Worm (Caenorhabditis elegans) whole organism, L1 larva: ENCODE measurements around the gene znf-622.
A peak's percentile ranks its signal among the peaks of the same experiment; 100 is the strongest.

Experiments
- C16A3.4 ChIP-seq: fragments of 150-350 bp; optimal IDR thresholded peaks from 2 replicates; lab custom pipeline; 2014; ENCODE audit warnings: missing biosample characterization, missing genetic modification characterization
- F16B12.6 ChIP-seq: fragments of 150-350 bp; optimal IDR thresholded peaks from 2 replicates; lab custom pipeline; 2014; ENCODE audit warnings: missing biosample characterization, missing genetic modification characterization
- Y116A8C.19 ChIP-seq: sonication (generic microtip); optimal IDR thresholded peaks from 2 replicates; lab custom pipeline; 2016; ENCODE audit warnings: missing compliant biosample characterization, missing genetic modification characterization, borderline replicate concordance
- alr-1 ChIP-seq: fragments of 200-800 bp; sonication (Bioruptor generic); optimal IDR thresholded peaks from 2 replicates; lab custom pipeline; 2018; ENCODE audit warnings: borderline replicate concordance, mild to moderate bottlenecking, missing genetic modification characterization, missing compliant biosample characterization
- blmp-1 ChIP-seq: fragments of 150-350 bp; optimal IDR thresholded peaks from 2 replicates; lab custom pipeline; 2014; ENCODE audit warnings: missing biosample characterization, missing genetic modification characterization
- ceh-8 ChIP-seq: fragments of 200-800 bp; sonication (Bioruptor generic); optimal IDR thresholded peaks from 2 replicates; lab custom pipeline; 2018; ENCODE audit warnings: mild to moderate bottlenecking, missing genetic modification characterization, moderate library complexity, missing compliant biosample characterization
- ceh-88 ChIP-seq: fragments of 200-800 bp; sonication (Bioruptor generic); IDR thresholded peaks from 2 replicates; pipeline ENCODE4 v1.3.6; 2022; ENCODE audit warnings: missing genetic modification characterization, missing compliant biosample characterization
- ces-1 ChIP-seq: fragments of 150-350 bp; optimal IDR thresholded peaks from 2 replicates; lab custom pipeline; 2014; ENCODE audit warnings: missing biosample characterization, missing genetic modification reagents, missing genetic modification characterization
- dpl-1 ChIP-seq, 3 experiments: fragments of 150-350 bp in 2 of 3; sonication (generic microtip) in 1 of 3; optimal IDR thresholded peaks; 2 replicates each; lab custom pipeline; 2014 to 2017; ENCODE audit warnings: missing biosample characterization in 3 of 3, missing genetic modification characterization in 3 of 3, missing genetic modification reagents in 3 of 3
- dsc-1 ChIP-seq: sonication (generic microtip); optimal IDR thresholded peaks from 2 replicates; lab custom pipeline; 2016; ENCODE audit warnings: mild to moderate bottlenecking, missing genetic modification characterization, missing compliant biosample characterization
- efl-1 ChIP-seq, 4 experiments: fragments of 150-350 bp; optimal IDR thresholded peaks in 3 of 4; peaks in 1 of 4; 1 replicate in 1 of 4; 2 replicates in 3 of 4; lab custom pipeline; 2014; ENCODE audit warnings: missing biosample characterization in 2 of 4, missing genetic modification characterization in 2 of 4, missing genetic modification reagents in 2 of 4
- efl-3 ChIP-seq: fragments of 200-800 bp; sonication (Bioruptor generic); optimal IDR thresholded peaks from 2 replicates; lab custom pipeline; 2018; ENCODE audit warnings: mild to moderate bottlenecking, missing genetic modification characterization, missing compliant biosample characterization
- elt-3 ChIP-seq, 6 experiments: fragments of 150-350 bp in 1 of 6; sonication (generic microtip); optimal IDR thresholded peaks; 2 replicates each; lab custom pipeline; 2017 to 2018; ENCODE audit warnings: missing biosample characterization in 6 of 6, missing genetic modification characterization in 6 of 6, inconsistent platforms in 1 of 6
- fkh-4 ChIP-seq: sonication (generic microtip); optimal IDR thresholded peaks from 2 replicates; lab custom pipeline; 2016; ENCODE audit warnings: missing compliant biosample characterization, missing genetic modification characterization, borderline replicate concordance
- fkh-8 ChIP-seq: sonication (generic microtip); optimal IDR thresholded peaks from 2 replicates; lab custom pipeline; 2016; ENCODE audit warnings: mild to moderate bottlenecking, missing genetic modification characterization, missing compliant biosample characterization
- hlh-4 ChIP-seq: sonication (generic microtip); optimal IDR thresholded peaks from 2 replicates; lab custom pipeline; 2016; ENCODE audit warnings: mild to moderate bottlenecking, missing genetic modification characterization, missing compliant biosample characterization
- irx-1 ChIP-seq: sonication (generic microtip); optimal IDR thresholded peaks from 2 replicates; lab custom pipeline; 2016; ENCODE audit warnings: missing genetic modification characterization, missing compliant biosample characterization
- jun-1 ChIP-seq: fragments of 150-350 bp; optimal IDR thresholded peaks from 2 replicates; lab custom pipeline; 2014; ENCODE audit warnings: missing biosample characterization, missing genetic modification reagents, missing genetic modification characterization
- lin-14 ChIP-seq: fragments of 200-800 bp; sonication (Bioruptor generic); optimal IDR thresholded peaks from 2 replicates; lab custom pipeline; 2018; ENCODE audit warnings: mild to moderate bottlenecking, missing genetic modification characterization, moderate library complexity, missing compliant biosample characterization
- lin-35 ChIP-seq, 2 experiments: fragments of 150-350 bp; optimal IDR thresholded peaks; 2 replicates each; lab custom pipeline; 2014; ENCODE audit warnings: missing biosample characterization in 2 of 2, missing genetic modification characterization in 2 of 2, missing genetic modification reagents in 2 of 2
- lir-3 ChIP-seq: sonication (generic microtip); optimal IDR thresholded peaks from 2 replicates; lab custom pipeline; 2016; ENCODE audit warnings: mild to moderate bottlenecking, missing genetic modification characterization, moderate library complexity, missing compliant biosample characterization; ENCODE audit not compliant: poor library complexity
- mab-9 ChIP-seq: fragments of 200-800 bp; sonication (Bioruptor generic); IDR thresholded peaks from 2 replicates; pipeline ENCODE4 v1.3.6; 2022; ENCODE audit warnings: missing genetic modification reagents, missing genetic modification characterization, missing compliant biosample characterization
- mdl-1 ChIP-seq, 2 experiments: fragments of 150-350 bp; optimal IDR thresholded peaks; 2 replicates each; lab custom pipeline; 2014 to 2017; ENCODE audit warnings: missing biosample characterization in 2 of 2, missing genetic modification characterization in 2 of 2, inconsistent platforms in 1 of 2
- mef-2 ChIP-seq: fragments of 150-350 bp; optimal IDR thresholded peaks from 2 replicates; lab custom pipeline; 2014; ENCODE audit warnings: missing biosample characterization, missing genetic modification characterization
- nhr-11 ChIP-seq: fragments of 150-350 bp; optimal IDR thresholded peaks from 2 replicates; lab custom pipeline; 2014; ENCODE audit warnings: missing biosample characterization, missing genetic modification characterization
- nhr-12 ChIP-seq: sonication (generic microtip); optimal IDR thresholded peaks from 2 replicates; lab custom pipeline; 2017; ENCODE audit warnings: missing biosample characterization, missing genetic modification characterization
- nhr-19 ChIP-seq: fragments of 200-800 bp; sonication (Bioruptor generic); conservative IDR thresholded peaks from 2 replicates; pipeline ENCODE4 v1.3.6; 2022; ENCODE audit warnings: missing genetic modification characterization, missing compliant biosample characterization
- nhr-20 ChIP-seq: sonication (generic microtip); optimal IDR thresholded peaks from 2 replicates; lab custom pipeline; 2016; ENCODE audit warnings: mild to moderate bottlenecking, missing genetic modification characterization, missing compliant biosample characterization
- nhr-237 ChIP-seq: fragments of 150-350 bp; optimal IDR thresholded peaks from 2 replicates; lab custom pipeline; 2014; ENCODE audit warnings: missing biosample characterization, missing genetic modification characterization
- nhr-71 ChIP-seq: sonication (generic microtip); optimal IDR thresholded peaks from 2 replicates; lab custom pipeline; 2016; ENCODE audit warnings: mild to moderate bottlenecking, missing genetic modification characterization, moderate library complexity, missing compliant biosample characterization
- nhr-77 ChIP-seq: fragments of 150-350 bp; optimal IDR thresholded peaks from 2 replicates; lab custom pipeline; 2014; ENCODE audit warnings: missing biosample characterization, missing genetic modification characterization
- nhr-84 ChIP-seq: sonication (generic microtip); optimal IDR thresholded peaks from 2 replicates; lab custom pipeline; 2017; ENCODE audit warnings: missing biosample characterization, missing genetic modification characterization
- nhr-85 ChIP-seq: sonication (generic microtip); peaks from one replicate; lab custom pipeline; 2016; ENCODE audit warnings: missing genetic modification characterization, inconsistent platforms, missing compliant biosample characterization
- pag-3 ChIP-seq: sonication (generic microtip); optimal IDR thresholded peaks from 2 replicates; lab custom pipeline; 2017; ENCODE audit warnings: missing genetic modification characterization, mild to moderate bottlenecking, missing compliant biosample characterization, antibody characterized with exemption, borderline replicate concordance; ENCODE audit not compliant: insufficient read depth
- pax-3 ChIP-seq: fragments of 200-800 bp; sonication (Bioruptor generic); optimal IDR thresholded peaks from 2 replicates; lab custom pipeline; 2018; ENCODE audit warnings: mild to moderate bottlenecking, missing genetic modification characterization, moderate library complexity, missing compliant biosample characterization
- rnt-1 ChIP-seq: sonication (generic microtip); optimal IDR thresholded peaks from 2 replicates; lab custom pipeline; 2016; ENCODE audit warnings: mild to moderate bottlenecking, missing genetic modification characterization, moderate library complexity, missing compliant biosample characterization
- skn-1 ChIP-seq: fragments of 150-350 bp; optimal IDR thresholded peaks from 2 replicates; lab custom pipeline; 2014; ENCODE audit warnings: missing biosample characterization, missing genetic modification characterization
- snpc-4 ChIP-seq: fragments of 150-350 bp; optimal IDR thresholded peaks from 2 replicates; lab custom pipeline; 2014; ENCODE audit warnings: missing biosample characterization, missing genetic modification characterization
- snu-23 ChIP-seq: sonication (generic microtip); optimal IDR thresholded peaks from 2 replicates; lab custom pipeline; 2016; ENCODE audit warnings: missing genetic modification characterization, missing compliant biosample characterization
- sox-4 ChIP-seq: sonication (generic microtip); optimal IDR thresholded peaks from 2 replicates; lab custom pipeline; 2016; ENCODE audit warnings: missing genetic modification characterization, missing compliant biosample characterization
- swsn-7 ChIP-seq: sonication (generic microtip); optimal IDR thresholded peaks from 2 replicates; lab custom pipeline; 2016; ENCODE audit warnings: missing genetic modification characterization, missing compliant biosample characterization
- tlp-1 ChIP-seq: fragments of 150-350 bp; optimal IDR thresholded peaks from 2 replicates; lab custom pipeline; 2014; ENCODE audit warnings: missing biosample characterization, missing genetic modification characterization
- unc-30 ChIP-seq: sonication (generic microtip); optimal IDR thresholded peaks from 2 replicates; lab custom pipeline; 2017; ENCODE audit warnings: missing biosample characterization, missing genetic modification characterization
- unc-98 ChIP-seq: fragments of 200-800 bp; sonication (Bioruptor generic); IDR thresholded peaks from 2 replicates; pipeline ENCODE4 v1.3.6; 2022; ENCODE audit warnings: missing genetic modification characterization, missing compliant biosample characterization
- vab-15 ChIP-seq: sonication (generic microtip); optimal IDR thresholded peaks from 2 replicates; lab custom pipeline; 2017; ENCODE audit warnings: missing genotype, mild to moderate bottlenecking, missing genetic modification characterization, missing compliant biosample characterization
- zag-1 ChIP-seq: fragments of 150-350 bp; optimal IDR thresholded peaks from 2 replicates; lab custom pipeline; 2014; ENCODE audit warnings: missing biosample characterization, missing genetic modification characterization
- ztf-11 ChIP-seq, 2 experiments: sonication (generic microtip); optimal IDR thresholded peaks; 2 replicates each; lab custom pipeline; 2016 to 2017; ENCODE audit warnings: missing genetic modification characterization in 2 of 2, missing biosample characterization in 1 of 2, missing compliant biosample characterization in 1 of 2

The znf-622 gene

DNA sequence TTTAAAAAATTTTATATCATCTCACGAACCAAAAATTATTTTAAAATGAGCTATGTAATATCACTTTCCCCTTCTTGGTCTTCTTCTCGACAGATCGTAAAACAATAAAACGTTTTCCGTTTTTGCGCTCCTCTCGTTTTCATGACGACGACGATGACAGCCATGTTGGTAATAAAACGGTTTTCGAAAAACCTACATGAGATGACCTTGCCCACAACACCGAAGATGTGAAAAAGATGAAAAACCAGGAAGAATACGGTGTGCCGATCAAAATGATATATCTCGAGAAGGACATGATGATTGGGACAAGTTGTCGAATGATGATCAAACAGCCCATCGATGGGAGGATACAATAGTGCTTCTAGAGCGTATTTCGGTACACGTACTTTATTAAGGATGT is 22.7 kb upstream of the znf-622 start:
- TF ChIP-seq lin-14 (GFP tag; lab: Kevin White, UChicago) (peak; percentile 53), blmp-1 (tag; lab: Kevin White, UChicago) (peak; percentile 94), elt-3 (tag; optimal IDR thresholded peaks at IDR 0.05; lab: Kevin White, UChicago) (peak in 2 of 6 experiments; percentile 15 to 17), snpc-4 (no peak), efl-3 (GFP tag; lab: Kevin White, UChicago) (no peak), ztf-11 (tag; optimal IDR thresholded peaks at IDR 0.05; lab: Kevin White, UChicago) (no peak), snu-23 (peak; percentile 30), efl-1 (optimal IDR thresholded peaks at IDR 0.05; lab: Kevin White, UChicago) (no peak), efl-1 (GFP tag; optimal IDR thresholded peaks at IDR 0.05 in 1 of 2; lab: Kevin White, UChicago) (peak in 1 of 2 experiments; percentile 6)

DNA sequence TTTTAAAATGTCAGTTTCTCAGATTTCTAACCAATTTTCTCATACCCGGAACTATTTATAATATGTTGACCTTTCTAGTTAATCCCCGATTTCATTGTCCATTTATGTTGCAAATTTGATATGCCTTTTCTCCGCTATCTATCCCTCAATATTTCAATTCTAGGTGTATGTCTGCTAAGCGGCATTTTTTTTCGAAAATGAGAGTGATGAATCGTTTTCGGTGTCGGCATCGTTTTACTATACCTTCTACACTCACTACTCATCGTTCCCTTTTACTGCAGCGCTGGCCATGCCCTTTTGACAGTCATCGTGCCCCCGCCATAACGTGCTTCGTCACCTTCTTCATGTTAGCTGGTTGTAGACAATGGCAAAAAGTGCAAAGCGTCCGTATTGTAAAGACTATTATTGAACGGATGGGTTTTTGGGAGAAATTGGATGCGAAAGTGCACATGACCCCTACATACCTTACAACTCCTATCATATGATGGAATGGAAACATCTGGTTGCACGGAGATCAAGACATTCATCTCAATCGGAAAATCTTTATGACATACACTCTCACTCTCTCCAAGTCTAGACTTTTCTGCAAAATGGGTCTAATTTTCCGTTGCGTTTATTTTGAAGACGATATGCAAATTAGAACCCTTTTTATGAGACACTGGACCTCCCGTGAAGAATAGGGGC is 22.1 kb upstream of the znf-622 start:
- no peak for TF ChIP-seq lir-3
- TF ChIP-seq mab-9 (GFP tag; lab: Robert Waterston, UW) = no peak
- peak; percentile 83 for TF ChIP-seq blmp-1 (tag; lab: Kevin White, UChicago)
- TF ChIP-seq tlp-1 (tag; lab: Kevin White, UChicago) = no peak
- TF ChIP-seq pag-3 (tag; lab: Kevin White, UChicago) = peak; percentile 27
- no peak for TF ChIP-seq unc-98 (GFP tag; lab: Robert Waterston, UW)
- TF ChIP-seq dsc-1 (tag; lab: Kevin White, UChicago) = peak; percentile 53
- TF ChIP-seq sox-4 (tag; lab: Kevin White, UChicago) = no peak
- no peak for TF ChIP-seq mef-2
- no peak for TF ChIP-seq nhr-71 (tag; lab: Kevin White, UChicago)
- TF ChIP-seq ceh-88 = no peak
- TF ChIP-seq nhr-11 (tag; lab: Kevin White, UChicago) = no peak
- TF ChIP-seq rnt-1 (tag; lab: Kevin White, UChicago) = peak; percentile 12
- no peak for TF ChIP-seq nhr-20 (tag; lab: Kevin White, UChicago)
- TF ChIP-seq nhr-77 (tag; lab: Kevin White, UChicago) = no peak
- TF ChIP-seq fkh-4 (tag; lab: Kevin White, UChicago) = peak; percentile 27
- TF ChIP-seq fkh-8 = no peak
- no peak for TF ChIP-seq pax-3 (tag; lab: Kevin White, UChicago)
- TF ChIP-seq nhr-237 (tag; lab: Kevin White, UChicago) = no peak
- TF ChIP-seq nhr-85 = peak; percentile 70
- peak in 1 of 2 experiments; percentile 16 for TF ChIP-seq mdl-1 (tag; optimal IDR thresholded peaks at IDR 0.05; lab: Kevin White, UChicago)
- TF ChIP-seq ces-1 (GFP tag; lab: Kevin White, UChicago) = no peak
- no peak for TF ChIP-seq nhr-12 (tag; lab: Kevin White, UChicago)
- no peak for TF ChIP-seq C16A3.4 (tag; lab: Kevin White, UChicago)
- no peak for TF ChIP-seq jun-1 (tag; lab: Kevin White, UChicago)
- 0 out of 2 replicates have a peak, but pooled peaks have one; percentile 5 for TF ChIP-seq nhr-19 (GFP tag; lab: Robert Waterston, UW)
- TF ChIP-seq lin-35 (GFP tag; optimal IDR thresholded peaks at IDR 0.05; lab: Kevin White, UChicago) = peak in 1 of 2 experiments; percentile 5
- TF ChIP-seq efl-1 (optimal IDR thresholded peaks at IDR 0.05; lab: Kevin White, UChicago) = no peak
- TF ChIP-seq efl-1 (GFP tag; optimal IDR thresholded peaks at IDR 0.05 in 1 of 2; lab: Kevin White, UChicago) = peak in 1 of 2 experiments; percentile 82
- no peak for TF ChIP-seq ztf-11 (tag; optimal IDR thresholded peaks at IDR 0.05; lab: Kevin White, UChicago)
- TF ChIP-seq skn-1 (tag; lab: Kevin White, UChicago) = no peak
- peak; percentile 21 for TF ChIP-seq lin-14 (GFP tag; lab: Kevin White, UChicago)

DNA sequence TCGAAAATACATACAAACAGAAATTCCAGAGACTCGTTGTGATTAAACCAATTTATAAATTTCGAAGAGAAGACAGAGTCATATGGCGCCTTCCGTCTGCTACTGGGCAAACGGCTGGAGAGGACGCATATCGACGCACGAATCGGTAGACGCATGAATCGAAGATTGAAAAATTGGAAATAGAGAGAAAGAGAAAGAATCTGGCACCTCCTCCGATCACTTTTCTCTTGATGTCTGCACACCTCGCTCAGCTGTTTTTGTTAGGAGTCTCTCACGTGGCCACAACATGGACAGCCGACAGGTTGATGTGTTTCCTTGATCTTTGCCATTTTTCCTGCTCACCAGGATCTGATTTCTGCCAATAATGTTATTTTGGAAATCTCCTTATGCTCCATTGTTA is 21.3 kb upstream of the znf-622 start:
- TF ChIP-seq lir-3 = peak; percentile 26
- TF ChIP-seq zag-1 = no peak
- TF ChIP-seq lin-14 (GFP tag; lab: Kevin White, UChicago) = peak; percentile 91
- TF ChIP-seq nhr-11 (tag; lab: Kevin White, UChicago) = no peak
- TF ChIP-seq dpl-1 (GFP tag; optimal IDR thresholded peaks at IDR 0.05; lab: Kevin White, UChicago) = peak in 1 of 3 experiments; percentile 28
- TF ChIP-seq alr-1 = no peak
- peak; percentile 84 for TF ChIP-seq rnt-1 (tag; lab: Kevin White, UChicago)
- peak; percentile 92 for TF ChIP-seq nhr-71 (tag; lab: Kevin White, UChicago)
- TF ChIP-seq nhr-84 = no peak
- TF ChIP-seq hlh-4 (tag; lab: Kevin White, UChicago) = no peak
- peak in 1 of 2 experiments; percentile 85 for TF ChIP-seq mdl-1 (tag; optimal IDR thresholded peaks at IDR 0.05; lab: Kevin White, UChicago)
- TF ChIP-seq irx-1 (tag; lab: Kevin White, UChicago) = no peak
- no peak for TF ChIP-seq F16B12.6 (tag; lab: Kevin White, UChicago)
- TF ChIP-seq vab-15 (tag; lab: Kevin White, UChicago) = no peak
- TF ChIP-seq swsn-7 (tag; lab: Kevin White, UChicago) = peak; percentile 2
- TF ChIP-seq Y116A8C.19 = no peak
- no peak for TF ChIP-seq ceh-8 (GFP tag; lab: Kevin White, UChicago)
- TF ChIP-seq unc-30 = no peak
